Fruit fly (Drosophila melanogaster) whole organism, embryonic: ENCODE results near the gene Kaz-m1.

ENCODE experiments used
- Adf1 ChIP-seq: fragments of 200-800 bp; sonication (Bioruptor generic); IDR thresholded peaks from 2 replicates; pipeline ENCODE4 v1.3.6; 2022; ENCODE audit warnings: missing biosample characterization, missing genetic modification characterization
- Atf-2 ChIP-seq: fragments of 200-800 bp; sonication (Bioruptor generic); optimal IDR thresholded peaks from 2 replicates; lab custom pipeline; 2016; ENCODE audit warnings: missing biosample characterization, missing genetic modification characterization
- BEAF-32 ChIP-seq: fragments of 200-800 bp; sonication (Bioruptor generic); optimal IDR thresholded peaks from 3 replicates; lab custom pipeline; 2017; ENCODE audit warnings: missing biosample characterization, missing genetic modification characterization, mild to moderate bottlenecking, moderate library complexity, missing genetic modification reagents
- CG10209 ChIP-seq: fragments of 200-800 bp; sonication (Bioruptor generic); optimal IDR thresholded peaks from 3 replicates; lab custom pipeline; 2017; ENCODE audit warnings: missing biosample characterization, mild to moderate bottlenecking, missing genetic modification characterization, missing genetic modification reagents
- CG10274 ChIP-seq: fragments of 200-800 bp; sonication (Bioruptor generic); optimal IDR thresholded peaks from 3 replicates; lab custom pipeline; 2017; ENCODE audit warnings: missing biosample characterization, mild to moderate bottlenecking, missing genetic modification characterization
- CG10979 ChIP-seq: fragments of 200-800 bp; sonication (Bioruptor generic); optimal IDR thresholded peaks from 2 replicates; lab custom pipeline; 2018; ENCODE audit warnings: missing biosample characterization, mild to moderate bottlenecking, missing genetic modification characterization, moderate library complexity
- CG11247 ChIP-seq: fragments of 200-800 bp; sonication (Bioruptor generic); IDR thresholded peaks from 2 replicates; pipeline ENCODE4 v1.3.6; 2022; ENCODE audit warnings: missing biosample characterization, missing genetic modification characterization
- CG12659 ChIP-seq: fragments of 200-800 bp; sonication (Bioruptor generic); optimal IDR thresholded peaks from 3 replicates; lab custom pipeline; 2017; ENCODE audit warnings: mild to moderate bottlenecking, missing biosample characterization, missing genetic modification reagents, missing genetic modification characterization
- CG13624 ChIP-seq: fragments of 200-800 bp; sonication (Bioruptor generic); optimal IDR thresholded peaks from 2 replicates; lab custom pipeline; 2016; ENCODE audit warnings: missing biosample characterization, missing genetic modification characterization
- CG13894 ChIP-seq: fragments of 200-800 bp; sonication (Bioruptor generic); optimal IDR thresholded peaks from 3 replicates; lab custom pipeline; 2018; ENCODE audit warnings: missing biosample characterization, mild to moderate bottlenecking, missing genetic modification characterization, moderate library complexity
- CG14441 ChIP-seq: fragments of 200-800 bp; sonication (Bioruptor generic); IDR thresholded peaks from 2 replicates; pipeline ENCODE4 v1.3.6; 2022; ENCODE audit warnings: missing biosample characterization, missing genetic modification characterization
- CG16813 ChIP-seq: fragments of 200-800 bp; sonication (Bioruptor generic); IDR thresholded peaks from 3 replicates; pipeline ENCODE4 v1.3.6; 2022; ENCODE audit warnings: missing biosample characterization, missing genetic modification characterization; ENCODE audit not compliant: partially characterized antibody
- CG17385 ChIP-seq: fragments of 200-800 bp; sonication (Bioruptor generic); optimal IDR thresholded peaks from 3 replicates; lab custom pipeline; 2018; ENCODE audit warnings: missing biosample characterization, mild to moderate bottlenecking, missing genetic modification characterization
- CG3065 ChIP-seq: fragments of 200-800 bp; sonication (Bioruptor generic); optimal IDR thresholded peaks from 2 replicates; lab custom pipeline; 2016; ENCODE audit warnings: missing biosample characterization, missing genetic modification characterization
- CG31388 ChIP-seq: fragments of 200-800 bp; sonication (Bioruptor generic); optimal IDR thresholded peaks from 2 replicates; lab custom pipeline; 2016; ENCODE audit warnings: missing biosample characterization, missing genetic modification characterization
- CG33213 ChIP-seq: fragments of 200-800 bp; sonication (Bioruptor generic); optimal IDR thresholded peaks from 3 replicates; lab custom pipeline; 2016; ENCODE audit warnings: missing biosample characterization, missing genetic modification characterization
- CG34376 ChIP-seq: fragments of 200-800 bp; sonication (Bioruptor generic); optimal IDR thresholded peaks from 2 replicates; lab custom pipeline; 2018; ENCODE audit warnings: missing biosample characterization, mild to moderate bottlenecking, missing genetic modification characterization
- CG7745 ChIP-seq: fragments of 200-800 bp; sonication (Bioruptor generic); optimal IDR thresholded peaks from 2 replicates; lab custom pipeline; 2018; ENCODE audit warnings: missing biosample characterization, mild to moderate bottlenecking, missing genetic modification characterization, moderate library complexity
- CG7963 ChIP-seq: fragments of 200-800 bp; sonication (Bioruptor generic); IDR thresholded peaks from 3 replicates; pipeline ENCODE4 v1.3.6; 2022; ENCODE audit warnings: missing biosample characterization, missing genetic modification characterization; ENCODE audit not compliant: partially characterized antibody
- Dll ChIP-seq: fragments of 200-800 bp; sonication (Bioruptor generic); IDR thresholded peaks from 4 replicates; pipeline ENCODE4 v1.3.6; 2022; ENCODE audit warnings: missing biosample characterization, missing genetic modification characterization; ENCODE audit not compliant: partially characterized antibody
- Doc2 ChIP-seq: fragments of 200-800 bp; sonication (Bioruptor generic); IDR thresholded peaks from 2 replicates; pipeline ENCODE4 v1.3.6; 2022; ENCODE audit warnings: missing biosample characterization, missing genetic modification characterization
- H2.0 ChIP-seq: fragments of 200-800 bp; sonication (Bioruptor generic); IDR thresholded peaks from 2 replicates; pipeline ENCODE4 v1.3.6; 2022; ENCODE audit warnings: missing biosample characterization, missing genetic modification characterization
- Kr ChIP-seq: fragments of 200-800 bp; sonication (Bioruptor generic); optimal IDR thresholded peaks from 2 replicates; lab custom pipeline; 2017; ENCODE audit warnings: missing biosample characterization, mild to moderate bottlenecking, missing genetic modification characterization
- MBD-R2 ChIP-seq: fragments of 200-800 bp; sonication (Bioruptor generic); IDR thresholded peaks from 2 replicates; pipeline ENCODE4 v1.3.6; 2022; ENCODE audit warnings: missing biosample characterization, missing genetic modification characterization
- Meics ChIP-seq: fragments of 200-800 bp; sonication (Bioruptor generic); optimal IDR thresholded peaks from 2 replicates; lab custom pipeline; 2017; ENCODE audit warnings: missing biosample characterization, mild to moderate bottlenecking, missing genetic modification characterization
- NC2β ChIP-seq: fragments of 200-800 bp; sonication (Bioruptor generic); optimal IDR thresholded peaks from 2 replicates; lab custom pipeline; 2016; ENCODE audit warnings: missing biosample characterization, missing genetic modification characterization
- Poxn ChIP-seq: fragments of 200-800 bp; sonication (Bioruptor generic); IDR thresholded peaks from 2 replicates; pipeline ENCODE4 v1.3.6; 2022; ENCODE audit warnings: missing biosample characterization, missing genetic modification characterization
- Rfx ChIP-seq: fragments of 200-800 bp; sonication (Bioruptor generic); IDR thresholded peaks from 2 replicates; pipeline ENCODE4 v1.3.6; 2022; ENCODE audit warnings: missing biosample characterization, missing genetic modification characterization
- Scr ChIP-seq: fragments of 200-800 bp; sonication (Bioruptor generic); IDR thresholded peaks from 2 replicates; pipeline ENCODE4 v1.3.6; 2022; ENCODE audit warnings: missing biosample characterization, missing genetic modification characterization; ENCODE audit not compliant: partially characterized antibody
- Sry-δ ChIP-seq: fragments of 200-800 bp; sonication (Bioruptor generic); optimal IDR thresholded peaks from 2 replicates; lab custom pipeline; 2016; ENCODE audit warnings: missing biosample characterization, missing genetic modification characterization
- Xrp1 ChIP-seq: fragments of 200-800 bp; sonication (Bioruptor generic); IDR thresholded peaks from 2 replicates; pipeline ENCODE4 v1.3.6; 2022; ENCODE audit warnings: missing biosample characterization, missing genetic modification characterization
- ash1 ChIP-seq: fragments of 200-800 bp; sonication (Bioruptor generic); optimal IDR thresholded peaks from 2 replicates; lab custom pipeline; 2018; ENCODE audit warnings: missing biosample characterization, mild to moderate bottlenecking, missing genetic modification characterization
- az2 ChIP-seq: fragments of 200-800 bp; sonication (Bioruptor generic); optimal IDR thresholded peaks from 3 replicates; lab custom pipeline; 2016; ENCODE audit warnings: missing biosample characterization, missing genetic modification characterization
- bsh ChIP-seq, 2 experiments: fragments of 200-800 bp; sonication (Bioruptor generic); optimal IDR thresholded peaks; 2 replicates each; lab custom pipeline; 2017 to 2018; ENCODE audit warnings: mild to moderate bottlenecking in 2 of 2, missing biosample characterization in 2 of 2, missing genetic modification characterization in 2 of 2, moderate library complexity in 1 of 2
- danr ChIP-seq: fragments of 200-800 bp; sonication (Bioruptor generic); IDR thresholded peaks from 2 replicates; pipeline ENCODE4 v1.3.6; 2022; ENCODE audit warnings: missing biosample characterization, missing genetic modification characterization
- disco-r ChIP-seq: fragments of 200-800 bp; sonication (Bioruptor generic); optimal IDR thresholded peaks from 2 replicates; lab custom pipeline; 2016; ENCODE audit warnings: missing biosample characterization, missing genetic modification characterization
- gce ChIP-seq: fragments of 200-800 bp; sonication (Bioruptor generic); IDR thresholded peaks from 3 replicates; pipeline ENCODE4 v1.3.6; 2022; ENCODE audit warnings: missing biosample characterization, missing genetic modification characterization
- h ChIP-seq: fragments of >200 bp; optimal IDR thresholded peaks from 2 replicates; lab custom pipeline; 2017
- lab ChIP-seq: fragments of 200-800 bp; sonication (Bioruptor generic); optimal IDR thresholded peaks from 3 replicates; lab custom pipeline; 2017; ENCODE audit warnings: missing biosample characterization, missing genetic modification characterization, mild to moderate bottlenecking, moderate library complexity, missing genetic modification reagents
- nerfin-1 ChIP-seq: fragments of 200-800 bp; sonication (Bioruptor generic); optimal IDR thresholded peaks from 3 replicates; lab custom pipeline; 2019; ENCODE audit warnings: missing biosample characterization, mild to moderate bottlenecking, missing genetic modification characterization, moderate library complexity
- prd ChIP-seq, 3 experiments: fragments of >200 bp in 2 of 3; fragments of 200-800 bp in 1 of 3; sonication (Bioruptor generic) in 1 of 3; optimal IDR thresholded peaks in 2 of 3; IDR thresholded peaks in 1 of 3; 2 replicates in 2 of 3; 3 replicates in 1 of 3; pipeline versions ENCODE4 v1.3.6 to Lab custom; 2017 to 2022; ENCODE audit warnings: missing biosample characterization in 1 of 3, missing genetic modification characterization in 1 of 3
- rib ChIP-seq: fragments of 200-800 bp; sonication (Bioruptor generic); IDR thresholded peaks from 2 replicates; pipeline ENCODE4 v1.3.6; 2022; ENCODE audit warnings: missing biosample characterization, missing genetic modification characterization
- sens ChIP-seq: fragments of 200-800 bp; sonication (Bioruptor generic); peaks from one replicate; lab custom pipeline; 2016; ENCODE audit warnings: missing biosample characterization, missing genetic modification characterization
- sim ChIP-seq: fragments of 200-800 bp; sonication (Bioruptor generic); IDR thresholded peaks from 2 replicates; pipeline ENCODE4 v1.3.6; 2022; ENCODE audit warnings: missing biosample characterization, missing genetic modification characterization
- slbo ChIP-seq: fragments of 200-800 bp; sonication (Bioruptor generic); IDR thresholded peaks from 2 replicates; pipeline ENCODE4 v1.3.6; 2022; ENCODE audit warnings: missing biosample characterization, missing genetic modification characterization
- so ChIP-seq: fragments of 200-800 bp; sonication (Bioruptor generic); IDR thresholded peaks from 3 replicates; pipeline ENCODE4 v1.3.6; 2022; ENCODE audit warnings: missing biosample characterization, missing genetic modification characterization
- tin ChIP-seq: fragments of 200-800 bp; sonication (Bioruptor generic); optimal IDR thresholded peaks from 3 replicates; lab custom pipeline; 2016; ENCODE audit warnings: missing biosample characterization, missing genetic modification characterization
- tna ChIP-seq: fragments of 200-800 bp; sonication (Bioruptor generic); IDR thresholded peaks from 2 replicates; pipeline ENCODE4 v1.3.6; 2022; ENCODE audit warnings: missing biosample characterization, missing genetic modification characterization; ENCODE audit not compliant: partially characterized antibody

The Kaz-m1 gene

dm6 chr3R:26007964-26008868, 6.3 kb upstream of the Kaz-m1 start (continued):
- TF ChIP-seq BEAF-32 (GFP tag; lab: Kevin White, UChicago) (no peak), ash1 (GFP tag; lab: Kevin White, UChicago) (no peak), danr (no peak), Meics (GFP tag; lab: Kevin White, UChicago) (no peak), gce (GFP tag; lab: Robert Waterston, UW) (0 out of 3 replicates have a peak, but pooled peaks have one; percentile 18), Doc2 (GFP tag; lab: Robert Waterston, UW) (no peak), CG12659 (no peak), Rfx (no peak), slbo (GFP tag; lab: Robert Waterston, UW) (no peak), so (GFP tag; lab: Robert Waterston, UW) (0 out of 3 replicates have a peak, but pooled peaks have one; percentile 29), tna (GFP tag; lab: Robert Waterston, UW) (0 out of 2 replicates have a peak, but pooled peaks have one; percentile 33), CG10979 (tag; lab: Kevin White, UChicago) (no peak), CG10209 (no peak), NC2β (no peak), CG17385 (GFP tag; lab: Kevin White, UChicago) (no peak), CG31388 (GFP tag; lab: Kevin White, UChicago) (no peak), Scr (0 out of 2 replicates have a peak, but pooled peaks have one; percentile 12), nerfin-1 (no peak), MBD-R2 (GFP tag; lab: Robert Waterston, UW) (no peak), Adf1 (GFP tag; lab: Robert Waterston, UW) (peak; percentile 41), sim (GFP tag; lab: Robert Waterston, UW) (no peak), CG13894 (tag; lab: Kevin White, UChicago) (peak; percentile 83), CG7745 (tag; lab: Kevin White, UChicago) (no peak), Sry-δ (GFP tag; lab: Kevin White, UChicago) (no peak), H2.0 (GFP tag; lab: Robert Waterston, UW) (no peak), CG11247 (GFP tag; lab: Robert Waterston, UW) (no peak; the same call in 1 of the 2 replicates), sens (GFP tag; lab: Kevin White, UChicago) (peak; percentile 54), CG33213 (GFP tag; lab: Kevin White, UChicago) (no peak), CG3065 (GFP tag; lab: Kevin White, UChicago) (no peak), lab (peak; percentile 28), Poxn (GFP tag; lab: Robert Waterston, UW) (no peak), Atf-2 (GFP tag; lab: Kevin White, UChicago) (no peak), disco-r (GFP tag; lab: Kevin White, UChicago) (no peak), Kr (GFP tag; lab: Kevin White, UChicago) (no peak), CG10274 (peak; percentile 69), tin (GFP tag; lab: Kevin White, UChicago) (no peak), CG13624 (GFP tag; lab: Kevin White, UChicago) (peak; percentile 16), CG34376 (GFP tag; lab: Kevin White, UChicago) (no peak), prd (optimal IDR thresholded peaks at IDR 0.05; lab: Kevin White, UChicago) (no peak), prd (GFP tag; IDR thresholded peaks at IDR 0.05; lab: Robert Waterston, UW) (no peak), Dll (peak; percentile 27; the same call in 1 of the 4 replicates), rib (peak; percentile 84), Xrp1 (GFP tag; lab: Robert Waterston, UW) (no peak), bsh (GFP tag; optimal IDR thresholded peaks at IDR 0.05; lab: Kevin White, UChicago) (peak in 1 of 2 experiments; percentile 46), az2 (GFP tag; lab: Kevin White, UChicago) (no peak), h (lab: Kevin White, UChicago) (no peak), CG16813 (0 out of 3 replicates have a peak, but pooled peaks have one; percentile 34), CG14441 (GFP tag; lab: Robert Waterston, UW) (peak; percentile 22; the same call in 1 of the 2 replicates), CG7963 (GFP tag; lab: Robert Waterston, UW) (no peak)
